Fruit fly (Drosophila melanogaster): ENCODE measurements around the gene CG7231.
A peak's percentile ranks its signal among the peaks of the same experiment; 100 is the strongest.

dm6 chr2L:8000578-8001040 lies 16.9 kb downstream of the CG7231 start:
- TF ChIP-seq OdsH (GFP tag; optimal IDR thresholded peaks at IDR 0.05) (peak; percentile 90), Gug (GFP tag; IDR thresholded peaks at IDR 0.05) (peak; percentile 88), Blimp-1 (GFP tag; optimal IDR thresholded peaks at IDR 0.05) (peak; percentile 87), esn (GFP tag; optimal IDR thresholded peaks at IDR 0.05) (peak; percentile 90), CG11902 (GFP tag; optimal IDR thresholded peaks at IDR 0.05) (peak; percentile 83), salr (GFP tag; optimal IDR thresholded peaks at IDR 0.05) (peak; percentile 80 to 90), CG6163 (GFP tag; IDR thresholded peaks at IDR 0.05) (peak; percentile 92)
